Worm (Caenorhabditis elegans) whole organism, L2 larva: ENCODE data around the gene str-56.

Experiments
- Y55F3AM.14 ChIP-seq: fragments of 200-800 bp; sonication (Bioruptor generic); optimal IDR thresholded peaks from 2 replicates; lab custom pipeline; 2018; ENCODE audit warnings: mild to moderate bottlenecking, missing genetic modification characterization, missing compliant biosample characterization
- ZK546.5 ChIP-seq: sonication (generic microtip); optimal IDR thresholded peaks from 2 replicates; lab custom pipeline; 2017; ENCODE audit warnings: missing biosample characterization, missing genetic modification characterization
- alr-1 ChIP-seq: fragments of 150-350 bp; optimal IDR thresholded peaks from 2 replicates; lab custom pipeline; 2014; ENCODE audit warnings: missing biosample characterization, missing genetic modification characterization
- aly-2 ChIP-seq: fragments of 150-350 bp; optimal IDR thresholded peaks from 2 replicates; lab custom pipeline; 2014; ENCODE audit warnings: missing biosample characterization, missing genetic modification characterization
- ama-1 ChIP-seq: fragments of 150-350 bp; optimal IDR thresholded peaks from 2 replicates; lab custom pipeline; 2018; ENCODE audit warnings: inconsistent platforms
- blmp-1 ChIP-seq: sonication (generic microtip); optimal IDR thresholded peaks from 2 replicates; lab custom pipeline; 2017; ENCODE audit warnings: missing genetic modification characterization, mild to moderate bottlenecking, missing compliant biosample characterization, antibody characterized with exemption, moderate library complexity; ENCODE audit not compliant: insufficient read depth
- ceh-82 ChIP-seq: fragments of 150-350 bp; optimal IDR thresholded peaks from 2 replicates; lab custom pipeline; 2014; ENCODE audit warnings: missing biosample characterization, missing genetic modification characterization
- crh-2 ChIP-seq: sonication (generic microtip); optimal IDR thresholded peaks from 2 replicates; lab custom pipeline; 2017; ENCODE audit warnings: missing biosample characterization, missing genetic modification characterization
- dmd-4 ChIP-seq: sonication (generic microtip); optimal IDR thresholded peaks from 2 replicates; lab custom pipeline; 2017; ENCODE audit warnings: missing biosample characterization, missing genetic modification characterization
- egl-27 ChIP-seq: sonication (generic microtip); optimal IDR thresholded peaks from 3 replicates; lab custom pipeline; 2017; ENCODE audit warnings: missing biosample characterization, missing genetic modification reagents, missing genetic modification characterization
- elt-1 ChIP-seq: fragments of 150-350 bp; optimal IDR thresholded peaks from 2 replicates; lab custom pipeline; 2014; ENCODE audit warnings: missing biosample characterization, missing genetic modification characterization
- fos-1 ChIP-seq: fragments of 150-350 bp; optimal IDR thresholded peaks from 2 replicates; lab custom pipeline; 2014; ENCODE audit warnings: missing biosample characterization, missing genetic modification characterization
- lin-39 ChIP-seq: fragments of 150-350 bp; optimal IDR thresholded peaks from 2 replicates; lab custom pipeline; 2014; ENCODE audit warnings: missing biosample characterization, missing genetic modification reagents, missing genetic modification characterization
- lsy-2 ChIP-seq, 2 experiments: fragments of 150-350 bp in 1 of 2; sonication (generic microtip) in 1 of 2; optimal IDR thresholded peaks; 2 replicates each; lab custom pipeline; 2014 to 2017; ENCODE audit warnings: missing biosample characterization in 2 of 2, missing genetic modification characterization in 2 of 2
- mab-5 ChIP-seq: fragments of 150-350 bp; optimal IDR thresholded peaks from 2 replicates; lab custom pipeline; 2014; ENCODE audit warnings: missing biosample characterization, missing genetic modification characterization
- mbf-1 ChIP-seq: sonication (generic microtip); optimal IDR thresholded peaks from 2 replicates; lab custom pipeline; 2017; ENCODE audit warnings: missing biosample characterization, missing genetic modification characterization
- mdl-1 ChIP-seq, 2 experiments: fragments of 150-350 bp in 1 of 2; sonication (generic microtip) in 1 of 2; optimal IDR thresholded peaks; 2 replicates each; lab custom pipeline; 2017; ENCODE audit warnings: missing biosample characterization in 2 of 2, missing genetic modification characterization in 2 of 2
- nhr-10 ChIP-seq: sonication (generic microtip); optimal IDR thresholded peaks from 2 replicates; lab custom pipeline; 2017; ENCODE audit warnings: missing biosample characterization, missing genetic modification characterization
- nhr-11 ChIP-seq: fragments of 150-350 bp; optimal IDR thresholded peaks from 2 replicates; lab custom pipeline; 2014; ENCODE audit warnings: missing biosample characterization, missing genetic modification characterization
- nhr-12 ChIP-seq: fragments of 150-350 bp; optimal IDR thresholded peaks from 2 replicates; lab custom pipeline; 2014; ENCODE audit warnings: missing biosample characterization, missing genetic modification characterization
- nhr-129 ChIP-seq: fragments of 150-350 bp; optimal IDR thresholded peaks from 2 replicates; lab custom pipeline; 2014; ENCODE audit warnings: missing biosample characterization, missing genetic modification characterization
- nhr-21 ChIP-seq: fragments of 150-350 bp; optimal IDR thresholded peaks from 2 replicates; lab custom pipeline; 2014; ENCODE audit warnings: missing biosample characterization, missing genetic modification characterization
- nhr-23 ChIP-seq: fragments of 150-350 bp; optimal IDR thresholded peaks from 2 replicates; lab custom pipeline; 2014; ENCODE audit warnings: missing biosample characterization, missing genetic modification reagents, missing genetic modification characterization
- nhr-237 ChIP-seq: fragments of 150-350 bp; optimal IDR thresholded peaks from 2 replicates; lab custom pipeline; 2014; ENCODE audit warnings: missing biosample characterization, missing genetic modification characterization
- nhr-25 ChIP-seq: fragments of 150-350 bp; sonication (generic microtip); optimal IDR thresholded peaks from 3 replicates; lab custom pipeline; 2014; ENCODE audit warnings: missing biosample characterization, missing genetic modification characterization
- nhr-6 ChIP-seq: fragments of 150-350 bp; optimal IDR thresholded peaks from 2 replicates; lab custom pipeline; 2014; ENCODE audit warnings: missing biosample characterization, missing genetic modification characterization
- nhr-77 ChIP-seq: fragments of 150-350 bp; optimal IDR thresholded peaks from 2 replicates; lab custom pipeline; 2014; ENCODE audit warnings: missing biosample characterization, missing genetic modification characterization
- sem-4 ChIP-seq: fragments of 150-350 bp; optimal IDR thresholded peaks from 2 replicates; lab custom pipeline; 2014; ENCODE audit warnings: missing biosample characterization, missing genetic modification reagents, missing genetic modification characterization
- skn-1 ChIP-seq: sonication (generic microtip); optimal IDR thresholded peaks from 2 replicates; lab custom pipeline; 2017; ENCODE audit warnings: missing biosample characterization, missing genetic modification characterization
- sma-3 ChIP-seq: sonication (generic microtip); optimal IDR thresholded peaks from 2 replicates; lab custom pipeline; 2016; ENCODE audit warnings: missing genetic modification reagents, missing genetic modification characterization, missing compliant biosample characterization
- sma-9 ChIP-seq, 2 experiments: fragments of 150-350 bp in 1 of 2; sonication (generic microtip) in 1 of 2; optimal IDR thresholded peaks; 2 replicates each; lab custom pipeline; 2014 to 2016; ENCODE audit warnings: missing genetic modification characterization in 2 of 2, mild to moderate bottlenecking in 1 of 2, missing biosample characterization in 1 of 2, missing compliant biosample characterization in 1 of 2, missing genetic modification reagents in 1 of 2, moderate library complexity in 1 of 2
- unc-39 ChIP-seq: fragments of 150-350 bp; optimal IDR thresholded peaks from 2 replicates; lab custom pipeline; 2014; ENCODE audit warnings: missing biosample characterization, missing genetic modification characterization
- ztf-11 ChIP-seq: sonication (generic microtip); optimal IDR thresholded peaks from 2 replicates; lab custom pipeline; 2017; ENCODE audit warnings: missing biosample characterization, missing genetic modification characterization

str-56 gene

DNA sequence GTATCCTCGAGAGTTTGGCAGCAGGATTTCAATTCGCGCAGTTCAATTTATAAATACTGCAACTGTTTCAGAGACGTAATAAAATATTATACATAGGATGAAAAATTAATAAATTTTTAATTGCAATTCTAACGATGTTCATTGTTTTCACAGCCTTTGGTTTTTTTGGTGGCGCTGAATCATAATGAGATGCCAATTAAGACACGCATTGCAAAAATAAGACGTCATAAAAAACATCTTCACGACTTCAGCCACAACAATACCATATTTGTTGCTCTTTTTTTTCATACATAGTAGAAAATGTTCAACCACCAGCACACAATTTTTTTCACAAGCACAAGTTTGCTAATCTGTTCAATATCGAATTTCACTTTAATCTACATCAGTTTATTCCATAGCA lies at the start of gene str-56:
Gene str-56 (plus strand): TSS at position 301 of the 400 bp plus-strand sequence.
- TF ChIP-seq nhr-129 (tag; lab: Kevin White, UChicago) (no peak), ama-1 (lab: Kevin White, UChicago) (no peak), nhr-10 (tag; lab: Kevin White, UChicago) (no peak), nhr-77 (tag; lab: Kevin White, UChicago) (no peak), nhr-23 (tag; lab: Kevin White, UChicago) (no peak), Y55F3AM.14 (GFP tag; lab: Kevin White, UChicago) (no peak)

DNA sequence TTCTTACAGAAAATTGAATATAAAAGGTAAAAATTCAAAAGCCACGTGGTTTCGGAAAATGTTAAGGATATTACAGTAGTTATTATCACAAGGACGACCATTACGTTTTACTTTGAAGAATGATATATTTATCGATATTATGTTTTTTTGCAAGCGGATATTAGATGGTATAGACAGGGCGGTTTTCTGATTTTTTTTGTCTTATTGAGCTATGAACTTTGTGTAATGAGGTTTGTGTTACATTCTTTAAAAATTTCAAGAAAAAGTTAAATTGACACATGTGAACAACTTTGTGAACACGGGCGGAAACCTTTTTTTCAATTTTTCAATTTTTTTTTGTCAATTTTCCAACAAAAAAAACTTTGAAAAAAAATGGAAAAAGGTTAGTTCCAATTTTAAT lies 47.5 kb upstream of the str-56 start, which contains the start of gene srbc-50:
Gene srbc-50 (minus strand): TSS at position 101 of the 400 bp plus-strand sequence.
- TF ChIP-seq mbf-1 (no peak), mab-5 (no peak), Y55F3AM.14 (GFP tag; lab: Kevin White, UChicago) (no peak), nhr-6 (tag; lab: Kevin White, UChicago) (no peak), crh-2 (tag; lab: Kevin White, UChicago) (no peak), lsy-2 (tag; optimal IDR thresholded peaks at IDR 0.05; lab: Kevin White, UChicago) (no peak), lin-39 (no peak), nhr-12 (tag; lab: Kevin White, UChicago) (no peak), ZK546.5 (no peak), ceh-82 (tag; lab: Kevin White, UChicago) (no peak), sma-3 (GFP tag; lab: Kevin White, UChicago) (no peak), nhr-21 (tag; lab: Kevin White, UChicago) (no peak)

DNA sequence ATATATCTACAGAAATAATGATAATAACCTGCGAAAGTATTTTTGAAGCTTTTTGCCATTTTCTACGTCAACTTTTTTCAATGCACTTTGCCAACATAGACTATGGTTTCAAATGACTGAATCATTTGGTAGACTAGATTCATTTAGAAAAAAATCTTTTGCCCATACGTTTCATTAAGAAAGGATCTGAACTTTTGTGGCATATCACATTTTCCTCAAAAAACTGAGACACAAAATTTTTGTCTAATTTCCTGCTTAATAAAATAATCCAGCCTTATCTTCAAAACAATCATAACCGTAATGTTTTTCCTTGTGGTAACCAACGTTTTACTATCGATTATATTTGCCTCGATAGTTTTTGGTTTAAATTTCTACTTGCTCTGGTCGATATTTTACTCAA lies 46.3 kb upstream of the str-56 start, which contains the start of gene srbc-51:
Gene srbc-51 (plus strand): TSS at position 301 of the 400 bp plus-strand sequence.
- no peak for TF ChIP-seq ceh-82 (tag; lab: Kevin White, UChicago)
- no peak for TF ChIP-seq mdl-1 (tag; optimal IDR thresholded peaks at IDR 0.05; lab: Kevin White, UChicago)
- no peak for TF ChIP-seq sma-9 (GFP tag; optimal IDR thresholded peaks at IDR 0.05; lab: Kevin White, UChicago)
- TF ChIP-seq sma-9 (tag; optimal IDR thresholded peaks at IDR 0.05; lab: Kevin White, UChicago): no peak
- no peak for TF ChIP-seq crh-2 (tag; lab: Kevin White, UChicago)
- TF ChIP-seq sem-4 (tag; lab: Kevin White, UChicago): no peak
- no peak for TF ChIP-seq elt-1 (tag; lab: Kevin White, UChicago)
- TF ChIP-seq, all 48 proteins: peak for 0

DNA sequence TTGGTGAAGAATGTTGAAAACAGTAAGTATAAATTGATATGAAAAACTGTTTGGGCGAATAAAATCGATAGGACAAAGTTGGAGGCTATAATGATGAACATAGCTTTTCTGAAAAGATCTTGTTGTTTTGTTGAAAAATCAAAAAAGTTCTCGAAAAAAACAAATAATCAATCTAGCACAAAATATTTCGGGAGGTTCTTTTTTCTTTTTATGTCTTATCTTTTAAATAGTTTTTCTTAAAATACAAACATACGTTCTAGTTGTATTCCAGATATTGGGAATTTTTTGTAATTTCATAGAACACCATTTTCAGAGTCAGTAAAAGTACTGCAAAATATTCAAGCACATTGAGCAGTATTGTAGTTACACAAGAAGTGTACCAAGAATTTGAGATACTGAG lies 42.5 kb upstream of the str-56 start, which contains the start of gene srbc-55:
Gene srbc-55 (minus strand): TSS at position 101 of the 400 bp plus-strand sequence.
- TF ChIP-seq mdl-1 (tag; optimal IDR thresholded peaks at IDR 0.05; lab: Kevin White, UChicago): no peak
- TF ChIP-seq dmd-4 (tag; lab: Kevin White, UChicago): no peak
- no peak for TF ChIP-seq egl-27 (tag; lab: Kevin White, UChicago)
- TF ChIP-seq nhr-6 (tag; lab: Kevin White, UChicago): no peak
- TF ChIP-seq elt-1 (tag; lab: Kevin White, UChicago): no peak
- TF ChIP-seq nhr-237 (tag; lab: Kevin White, UChicago): no peak
- no peak for TF ChIP-seq nhr-129 (tag; lab: Kevin White, UChicago)
- no peak for TF ChIP-seq nhr-11
- no peak for TF ChIP-seq fos-1 (tag; lab: Kevin White, UChicago)
- TF ChIP-seq skn-1 (tag; lab: Kevin White, UChicago): no peak
- no peak for TF ChIP-seq aly-2
- TF ChIP-seq ztf-11 (tag; lab: Kevin White, UChicago): no peak
- TF ChIP-seq nhr-12 (tag; lab: Kevin White, UChicago): no peak
- TF ChIP-seq unc-39: no peak
- no peak for TF ChIP-seq sma-3 (GFP tag; lab: Kevin White, UChicago)
- no peak for TF ChIP-seq nhr-25 (tag; lab: Kevin White, UChicago)

DNA sequence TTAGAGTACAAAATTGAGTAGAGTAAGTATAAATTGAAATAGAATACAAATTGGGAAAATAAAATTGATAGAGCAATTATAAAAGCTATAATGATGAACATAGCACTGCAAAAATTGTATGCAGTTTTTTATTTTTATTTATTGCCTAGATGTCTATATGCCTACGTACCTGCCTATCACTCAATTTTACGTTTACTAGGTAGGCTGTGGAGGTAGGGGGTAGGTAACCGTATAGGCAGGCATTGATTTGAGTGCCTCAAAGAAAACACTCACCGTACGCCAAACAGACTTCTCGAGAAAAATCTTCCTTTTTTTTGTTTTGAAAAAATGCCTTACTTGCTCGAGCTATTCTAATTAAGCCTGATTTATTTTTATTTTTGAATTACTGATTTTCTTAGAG lies 40.8 kb upstream of the str-56 start, which contains the start of gene srbc-56:
Gene srbc-56 (minus strand): TSS at position 101 of the 400 bp plus-strand sequence.
- TF ChIP-seq skn-1 (tag; lab: Kevin White, UChicago) (no peak), nhr-23 (tag; lab: Kevin White, UChicago) (no peak), nhr-12 (tag; lab: Kevin White, UChicago) (no peak)

DNA sequence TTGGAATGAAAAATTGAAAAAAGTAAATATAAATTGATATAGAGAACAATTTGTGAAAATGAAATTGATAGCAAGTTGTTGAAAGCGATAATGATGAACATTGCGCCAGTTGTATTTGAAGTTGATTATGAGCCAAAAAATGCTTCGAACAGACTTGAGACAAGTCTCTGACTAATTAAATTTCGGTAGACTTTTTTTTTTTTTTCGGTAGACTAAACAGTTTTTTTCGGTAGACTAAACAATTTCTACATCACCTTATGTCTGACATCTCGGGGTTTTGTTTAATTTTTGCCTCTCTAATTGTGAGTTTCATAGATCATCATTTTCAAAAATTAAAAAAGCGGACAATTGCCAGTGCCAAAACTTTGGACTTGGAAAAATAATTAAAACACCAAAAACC lies 38.8 kb upstream of the str-56 start, which contains the start of gene srbc-54:
Gene srbc-54 (minus strand): TSS at position 101 of the 400 bp plus-strand sequence.
- TF ChIP-seq elt-1 (tag; lab: Kevin White, UChicago) (no peak), lin-39 (no peak), nhr-21 (tag; lab: Kevin White, UChicago) (no peak), nhr-12 (tag; lab: Kevin White, UChicago) (no peak), ama-1 (lab: Kevin White, UChicago) (no peak), Y55F3AM.14 (GFP tag; lab: Kevin White, UChicago) (no peak), nhr-6 (tag; lab: Kevin White, UChicago) (no peak), sem-4 (tag; lab: Kevin White, UChicago) (no peak), nhr-10 (tag; lab: Kevin White, UChicago) (no peak), skn-1 (tag; lab: Kevin White, UChicago) (no peak), lsy-2 (tag; optimal IDR thresholded peaks at IDR 0.05; lab: Kevin White, UChicago) (no peak), alr-1 (tag; lab: Kevin White, UChicago) (no peak), blmp-1 (tag; lab: Kevin White, UChicago) (no peak), mbf-1 (no peak), unc-39 (no peak)
